Worm (Caenorhabditis elegans): ENCODE results near the gene fbxa-128.

fbxa-128 gene

ce11 chrIII:11119176-11119853 is 19.6 kb downstream of the fbxa-128 start, which contains the start of the genes sup-35 and Y48A6C.4 (continued):
- TF ChIP-seq nhr-77 (tag; optimal IDR thresholded peaks at IDR 0.05) (peak; percentile 49), tra-1 (GFP tag; IDR thresholded peaks at IDR 0.05) (no peak), hlh-30 (tag; optimal IDR thresholded peaks at IDR 0.05; ENCODE audit: insufficient read depth) (peak; percentile 51), daf-12 (tag; optimal IDR thresholded peaks at IDR 0.05) (no peak), snpc-4 (tag; optimal IDR thresholded peaks at IDR 0.05) (peak; percentile 13), aha-1 (tag) (peak; percentile 48), lin-15B (tag; optimal IDR thresholded peaks at IDR 0.05) (peak; percentile 58), pqm-1 (tag; optimal IDR thresholded peaks at IDR 0.05) (no peak), zfp-2 (tag; optimal IDR thresholded peaks at IDR 0.05) (no peak), dpl-1 (GFP tag; optimal IDR thresholded peaks at IDR 0.05) (peak; percentile 93), hif-1 (tag; optimal IDR thresholded peaks at IDR 0.05) (peak in 1 of 2 experiments; percentile 87), nhr-11 (tag; optimal IDR thresholded peaks at IDR 0.05) (peak; percentile 58), F10B5.3 (tag; optimal IDR thresholded peaks at IDR 0.05) (no peak), saeg-2 (GFP tag; IDR thresholded peaks at IDR 0.05) (no peak), zip-2 (tag; optimal IDR thresholded peaks at IDR 0.05) (no peak), nhr-42 (GFP tag; IDR thresholded peaks at IDR 0.05) (no peak), nhr-48 (tag; optimal IDR thresholded peaks at IDR 0.05) (no peak), zip-11 (GFP tag; IDR thresholded peaks at IDR 0.05) (no peak), ceh-82 (tag; optimal IDR thresholded peaks at IDR 0.05) (no peak), egl-27 (tag; optimal IDR thresholded peaks at IDR 0.05) (no peak), lsy-2 (tag; optimal IDR thresholded peaks at IDR 0.05) (peak in 1 of 2 experiments; percentile 87), Y105C5A.15 (GFP tag; IDR thresholded peaks at IDR 0.05) (no peak), spr-3 (GFP tag; optimal IDR thresholded peaks at IDR 0.05) (no peak), ceh-62 (tag; optimal IDR thresholded peaks at IDR 0.05) (no peak), nhr-6 (tag; optimal IDR thresholded peaks at IDR 0.05) (peak; percentile 71), sdz-12 (GFP tag; optimal IDR thresholded peaks at IDR 0.05) (no peak), zag-1 (tag; optimal IDR thresholded peaks at IDR 0.05) (no peak), T20F7.1 (GFP tag; optimal IDR thresholded peaks at IDR 0.05) (peak; percentile 79), tag-97 (GFP tag; IDR thresholded peaks at IDR 0.05) (no peak), hlh-11 (tag; optimal IDR thresholded peaks at IDR 0.05) (peak; percentile 47), F37D6.2 (tag; optimal IDR thresholded peaks at IDR 0.05) (peak; percentile 39), lin-38 (GFP tag; IDR thresholded peaks at IDR 0.05) (peak; percentile 95), ztf-7 (tag; optimal IDR thresholded peaks at IDR 0.05) (peak; percentile 67), lin-39 (tag; optimal IDR thresholded peaks at IDR 0.05) (no peak), rbr-2 (tag; optimal IDR thresholded peaks at IDR 0.05) (peak; percentile 78), php-3 (GFP tag; IDR thresholded peaks at IDR 0.05) (no peak), unc-62 (GFP tag; optimal IDR thresholded peaks at IDR 0.05 in 1 of 2) (peak in 1 of 2 experiments; percentile 47), unc-62 (tag; optimal IDR thresholded peaks at IDR 0.05) (no peak), ztf-11 (tag; optimal IDR thresholded peaks at IDR 0.05) (no peak), spr-1 (tag; optimal IDR thresholded peaks at IDR 0.05) (peak; percentile 21), Y48G9A.11 (GFP tag; IDR thresholded peaks at IDR 0.05) (no peak), nhr-237 (tag; optimal IDR thresholded peaks at IDR 0.05) (no peak), dmd-6 (GFP tag; IDR thresholded peaks at IDR 0.05) (peak; percentile 31; the same call in 1 of the 2 replicates), skn-1 (tag; optimal IDR thresholded peaks at IDR 0.05) (no peak), ZK337.2 (GFP tag; IDR thresholded peaks at IDR 0.05) (no peak), mxl-3 (GFP tag; optimal IDR thresholded peaks at IDR 0.05) (no peak), attf-4 (tag; optimal IDR thresholded peaks at IDR 0.05) (no peak), nhr-102 (tag; optimal IDR thresholded peaks at IDR 0.05) (peak; percentile 50), duxl-1 (tag; optimal IDR thresholded peaks at IDR 0.05; ENCODE audit: poor library complexity) (no peak), ces-1 (GFP tag; optimal IDR thresholded peaks at IDR 0.05) (no peak), ctbp-1 (GFP tag; IDR thresholded peaks at IDR 0.05) (no peak), lin-1 (GFP tag; IDR thresholded peaks at IDR 0.05) (no peak)
